Worm (Caenorhabditis elegans) whole organism, young adult: ENCODE results near the gene mat-2.

Experiments
- B0019.2 ChIP-seq: fragments of 200-800 bp; sonication (Bioruptor generic); conservative IDR thresholded peaks from 2 replicates; pipeline ENCODE4 v1.3.6; 2022; ENCODE audit warnings: missing genetic modification reagents, missing genetic modification characterization, missing compliant biosample characterization
- B0261.1 ChIP-seq: sonication (generic microtip); optimal IDR thresholded peaks from 2 replicates; lab custom pipeline; 2016; ENCODE audit warnings: mild to moderate bottlenecking, missing genetic modification characterization, moderate library complexity, missing compliant biosample characterization
- F10E7.11 ChIP-seq: sonication (generic microtip); optimal IDR thresholded peaks from 2 replicates; lab custom pipeline; 2017; ENCODE audit warnings: mild to moderate bottlenecking, missing genetic modification characterization, moderate library complexity, missing compliant biosample characterization
- F33H1.4 ChIP-seq: fragments of 200-800 bp; sonication (Bioruptor generic); IDR thresholded peaks from 2 replicates; pipeline ENCODE4 v1.3.6; 2022; ENCODE audit warnings: missing genetic modification reagents, missing genetic modification characterization, missing compliant biosample characterization
- F39B2.1 ChIP-seq: fragments of 200-800 bp; sonication (Bioruptor generic); IDR thresholded peaks from 2 replicates; pipeline ENCODE4 v1.3.6; 2022; ENCODE audit warnings: missing genetic modification reagents, missing genetic modification characterization, missing compliant biosample characterization
- F49E8.2 ChIP-seq: sonication (generic microtip); optimal IDR thresholded peaks from 3 replicates; lab custom pipeline; 2017; ENCODE audit warnings: missing genetic modification characterization, mild to moderate bottlenecking, missing compliant biosample characterization, antibody characterized with exemption, moderate library complexity; ENCODE audit not compliant: insufficient read depth
- F57C9.4 ChIP-seq: sonication (generic microtip); optimal IDR thresholded peaks from 2 replicates; lab custom pipeline; 2017; ENCODE audit warnings: mild to moderate bottlenecking, missing genetic modification characterization, missing compliant biosample characterization
- K12H6.12 ChIP-seq: fragments of 200-800 bp; sonication (Bioruptor generic); optimal IDR thresholded peaks from 2 replicates; lab custom pipeline; 2018; ENCODE audit warnings: mild to moderate bottlenecking, missing genetic modification characterization, missing compliant biosample characterization
- T07F8.4 ChIP-seq: sonication (generic microtip); optimal IDR thresholded peaks from 2 replicates; lab custom pipeline; 2016; ENCODE audit warnings: mild to moderate bottlenecking, missing genetic modification characterization, moderate library complexity, missing compliant biosample characterization
- Y56A3A.18 ChIP-seq: fragments of 200-800 bp; sonication (Bioruptor generic); IDR thresholded peaks from 2 replicates; pipeline ENCODE4 v1.3.6; 2022; ENCODE audit warnings: missing genetic modification reagents, missing genetic modification characterization, missing compliant biosample characterization
- Y67H2A.10 ChIP-seq: fragments of 200-800 bp; sonication (Bioruptor generic); conservative IDR thresholded peaks from 2 replicates; pipeline ENCODE4 v1.3.6; 2022; ENCODE audit warnings: missing genetic modification reagents, missing genetic modification characterization, missing compliant biosample characterization
- ZK185.1 ChIP-seq: sonication (generic microtip); optimal IDR thresholded peaks from 2 replicates; lab custom pipeline; 2016; ENCODE audit warnings: mild to moderate bottlenecking, missing genetic modification characterization, missing compliant biosample characterization; ENCODE audit not compliant: poor library complexity, severe bottlenecking
- atf-7 ChIP-seq: sonication (generic microtip); optimal IDR thresholded peaks from 2 replicates; lab custom pipeline; 2017; ENCODE audit warnings: mild to moderate bottlenecking, missing genetic modification characterization, missing compliant biosample characterization
- attf-3 ChIP-seq: fragments of 200-800 bp; sonication (Bioruptor generic); conservative IDR thresholded peaks from 2 replicates; pipeline ENCODE4 v1.3.6; 2022; ENCODE audit warnings: missing genetic modification reagents, missing genetic modification characterization, missing compliant biosample characterization
- cebp-1 ChIP-seq, 2 experiments: fragments of 200-800 bp in 1 of 2; sonication (Bioruptor generic) in 1 of 2; sonication (generic microtip) in 1 of 2; IDR thresholded peaks in 1 of 2; optimal IDR thresholded peaks in 1 of 2; 2 replicates each; pipeline versions ENCODE4 v1.3.6 to Lab custom; 2017 to 2022; ENCODE audit warnings: missing compliant biosample characterization in 2 of 2, missing genetic modification characterization in 2 of 2, mild to moderate bottlenecking in 1 of 2, missing genetic modification reagents in 1 of 2, moderate library complexity in 1 of 2
- ceh-27 ChIP-seq: fragments of 200-800 bp; sonication (Bioruptor generic); optimal IDR thresholded peaks from 2 replicates; lab custom pipeline; 2018; ENCODE audit warnings: mild to moderate bottlenecking, missing genetic modification characterization, moderate library complexity, missing compliant biosample characterization
- dox-1 ChIP-seq: fragments of 200-800 bp; sonication (Bioruptor generic); IDR thresholded peaks from 2 replicates; pipeline ENCODE4 v1.3.6; 2022; ENCODE audit warnings: missing genetic modification reagents, missing genetic modification characterization, missing compliant biosample characterization
- egrh-3 ChIP-seq: fragments of 200-800 bp; sonication (Bioruptor generic); IDR thresholded peaks from 2 replicates; pipeline ENCODE4 v1.3.6; 2022; ENCODE audit warnings: missing genetic modification reagents, missing genetic modification characterization, missing compliant biosample characterization
- fkh-3 ChIP-seq: sonication (generic microtip); optimal IDR thresholded peaks from 2 replicates; lab custom pipeline; 2016; ENCODE audit warnings: mild to moderate bottlenecking, missing genetic modification characterization, missing compliant biosample characterization
- him-1 ChIP-seq: sonication (generic microtip); optimal IDR thresholded peaks from 2 replicates; lab custom pipeline; 2016; ENCODE audit warnings: missing genotype, missing genetic modification reagents, missing genetic modification characterization, missing compliant biosample characterization
- hlh-12 ChIP-seq: sonication (generic microtip); optimal IDR thresholded peaks from 2 replicates; lab custom pipeline; 2016; ENCODE audit warnings: missing genetic modification characterization, missing compliant biosample characterization
- hsf-1 ChIP-seq: fragments of 200-800 bp; sonication (Bioruptor generic); IDR thresholded peaks from 2 replicates; pipeline ENCODE4 v1.3.6; 2022; ENCODE audit warnings: missing genetic modification reagents, missing genetic modification characterization, missing compliant biosample characterization
- lag-1 ChIP-seq: fragments of 200-800 bp; sonication (Bioruptor generic); IDR thresholded peaks from 2 replicates; pipeline ENCODE4 v1.3.6; 2022; ENCODE audit warnings: missing genetic modification reagents, missing genetic modification characterization, missing compliant biosample characterization
- let-607 ChIP-seq, 2 experiments: fragments of 200-800 bp in 1 of 2; sonication (Bioruptor generic) in 1 of 2; sonication (generic microtip) in 1 of 2; optimal IDR thresholded peaks; 2 replicates each; lab custom pipeline; 2016 to 2018; ENCODE audit warnings: mild to moderate bottlenecking in 2 of 2, missing compliant biosample characterization in 2 of 2, missing genetic modification characterization in 2 of 2, moderate library complexity in 2 of 2, missing genotype in 1 of 2
- lir-1 ChIP-seq: fragments of 200-800 bp; sonication (Bioruptor generic); conservative IDR thresholded peaks from 2 replicates; pipeline ENCODE4 v1.3.6; 2022; ENCODE audit warnings: missing genetic modification reagents, missing genetic modification characterization, missing compliant biosample characterization
- lsl-1 ChIP-seq: fragments of 200-800 bp; sonication (Bioruptor generic); optimal IDR thresholded peaks from 2 replicates; lab custom pipeline; 2018; ENCODE audit warnings: mild to moderate bottlenecking, missing genetic modification characterization, moderate library complexity, missing compliant biosample characterization
- lsy-27 ChIP-seq: sonication (generic microtip); optimal IDR thresholded peaks from 2 replicates; lab custom pipeline; 2017; ENCODE audit warnings: missing genetic modification characterization, mild to moderate bottlenecking, missing compliant biosample characterization, antibody characterized with exemption, missing genotype, borderline replicate concordance; ENCODE audit not compliant: insufficient read depth
- madf-3 ChIP-seq: fragments of 200-800 bp; sonication (Bioruptor generic); IDR thresholded peaks from 2 replicates; pipeline ENCODE4 v1.3.6; 2022; ENCODE audit warnings: missing genetic modification reagents, missing genetic modification characterization, missing compliant biosample characterization
- madf-6 ChIP-seq: fragments of 200-800 bp; sonication (Bioruptor generic); IDR thresholded peaks from 2 replicates; pipeline ENCODE4 v1.3.6; 2022; ENCODE audit warnings: missing genetic modification reagents, missing genetic modification characterization, missing compliant biosample characterization
- mcd-1 ChIP-seq: fragments of 200-800 bp; sonication (Bioruptor generic); IDR thresholded peaks from 2 replicates; pipeline ENCODE4 v1.3.6; 2022; ENCODE audit warnings: missing genetic modification reagents, missing genetic modification characterization, missing compliant biosample characterization
- nfya-1 ChIP-seq: sonication (generic microtip); optimal IDR thresholded peaks from 2 replicates; lab custom pipeline; 2017; ENCODE audit warnings: antibody characterized with exemption, missing compliant biosample characterization, missing genetic modification characterization, borderline replicate concordance; ENCODE audit not compliant: insufficient read depth
- nfya-2 ChIP-seq: fragments of 200-800 bp; sonication (Bioruptor generic); IDR thresholded peaks from 2 replicates; pipeline ENCODE4 v1.3.6; 2022; ENCODE audit warnings: missing genetic modification reagents, missing genetic modification characterization, missing compliant biosample characterization
- nhr-27 ChIP-seq: fragments of 200-800 bp; sonication (Bioruptor generic); optimal IDR thresholded peaks from 2 replicates; lab custom pipeline; 2018; ENCODE audit warnings: mild to moderate bottlenecking, missing genetic modification characterization, moderate library complexity, missing compliant biosample characterization
- nhr-80 ChIP-seq: sonication (generic microtip); optimal IDR thresholded peaks from 2 replicates; lab custom pipeline; 2016; ENCODE audit warnings: missing genetic modification characterization, missing compliant biosample characterization
- rcor-1 ChIP-seq: fragments of 200-800 bp; sonication (Bioruptor generic); IDR thresholded peaks from 2 replicates; pipeline ENCODE4 v1.3.6; 2022; ENCODE audit warnings: missing genetic modification reagents, missing genetic modification characterization, missing compliant biosample characterization
- repo-1 ChIP-seq: sonication (generic microtip); optimal IDR thresholded peaks from 2 replicates; lab custom pipeline; 2017; ENCODE audit warnings: mild to moderate bottlenecking, missing genetic modification characterization, missing compliant biosample characterization
- rpc-1 ChIP-seq, 2 experiments: fragments of 150-350 bp in 1 of 2; sonication (generic microtip) in 1 of 2; optimal IDR thresholded peaks; 2 replicates each; lab custom pipeline; 2014 to 2018; ENCODE audit warnings: missing biosample characterization in 1 of 2, missing genetic modification characterization in 1 of 2, missing genetic modification reagents in 1 of 2, missing genotype in 1 of 2
- snpc-1.1 ChIP-seq: sonication (generic microtip); optimal IDR thresholded peaks from 2 replicates; lab custom pipeline; 2017; ENCODE audit warnings: missing genetic modification characterization, mild to moderate bottlenecking, missing compliant biosample characterization, antibody characterized with exemption, moderate library complexity, missing genotype, missing genetic modification reagents; ENCODE audit not compliant: insufficient read depth
- snpc-4 ChIP-seq, 5 experiments: fragments of 150-350 bp in 1 of 5; sonication (generic microtip) in 4 of 5; optimal IDR thresholded peaks; 2 replicates each; lab custom pipeline; 2014 to 2018; ENCODE audit warnings: missing genetic modification characterization in 5 of 5, missing biosample characterization in 3 of 5, antibody characterized with exemption in 2 of 5, mild to moderate bottlenecking in 2 of 5, missing compliant biosample characterization in 2 of 5, missing genotype in 2 of 5, moderate library complexity in 2 of 5, missing genetic modification reagents in 1 of 5
- tbx-9 ChIP-seq: sonication (generic microtip); optimal IDR thresholded peaks from 2 replicates; lab custom pipeline; 2016; ENCODE audit warnings: borderline replicate concordance, missing genetic modification characterization, inconsistent platforms, missing compliant biosample characterization
- unc-130 ChIP-seq: sonication (generic microtip); optimal IDR thresholded peaks from 2 replicates; lab custom pipeline; 2016; ENCODE audit warnings: missing genetic modification reagents, missing genetic modification characterization, missing compliant biosample characterization
- xnd-1 ChIP-seq: sonication (generic microtip); optimal IDR thresholded peaks from 2 replicates; lab custom pipeline; 2016; ENCODE audit warnings: missing genotype, missing genetic modification reagents, missing genetic modification characterization, missing compliant biosample characterization
- zim-3 ChIP-seq: sonication (generic microtip); optimal IDR thresholded peaks from 2 replicates; lab custom pipeline; 2017; ENCODE audit warnings: mild to moderate bottlenecking, missing genetic modification characterization, moderate library complexity, missing compliant biosample characterization
- ztf-25 ChIP-seq: fragments of 200-800 bp; sonication (Bioruptor generic); IDR thresholded peaks from 2 replicates; pipeline ENCODE4 v1.3.6; 2022; ENCODE audit warnings: missing genetic modification reagents, missing genetic modification characterization, missing compliant biosample characterization

Gene mat-2

ce11 chrII:11126312-11127000, 13.9 kb downstream of the mat-2 start, which contains the start of the genes rps-9 and lsm-1 (continued):
- TF ChIP-seq ztf-25 (no peak), Y56A3A.18 (GFP tag; lab: Robert Waterston, UW) (no peak), let-607 (tag; optimal IDR thresholded peaks at IDR 0.05; lab: Kevin White, UChicago) (no peak), ZK185.1 (tag; lab: Kevin White, UChicago) (peak; percentile 41), madf-3 (GFP tag; lab: Robert Waterston, UW) (0 out of 2 replicates have a peak, but pooled peaks have one; percentile 28), snpc-1.1 (tag; lab: Kevin White, UChicago) (peak; percentile 8), atf-7 (tag; lab: Kevin White, UChicago) (no peak), Y67H2A.10 (GFP tag; lab: Robert Waterston, UW) (no peak), mcd-1 (GFP tag; lab: Robert Waterston, UW) (peak; percentile 69), B0019.2 (GFP tag; lab: Robert Waterston, UW) (no peak), F57C9.4 (tag; lab: Kevin White, UChicago) (no peak), dox-1 (GFP tag; lab: Robert Waterston, UW) (peak; percentile 57; the same call in 1 of the 2 replicates), xnd-1 (tag; lab: Kevin White, UChicago) (no peak), hlh-12 (tag; lab: Kevin White, UChicago) (no peak), F10E7.11 (tag; lab: Kevin White, UChicago) (no peak), lsy-27 (no peak), lir-1 (GFP tag; lab: Robert Waterston, UW) (no peak), K12H6.12 (tag; lab: Kevin White, UChicago) (no peak), repo-1 (tag; lab: Kevin White, UChicago) (no peak), B0261.1 (tag; lab: Kevin White, UChicago) (no peak), him-1 (tag; lab: Kevin White, UChicago) (no peak), snpc-4 (GFP tag; optimal IDR thresholded peaks at IDR 0.05; lab: Kevin White, UChicago) (no peak), snpc-4 (tag; optimal IDR thresholded peaks at IDR 0.05; lab: Kevin White, UChicago) (peak in 2 of 4 experiments; percentile 39 to 46), F39B2.1 (no peak), zim-3 (tag; lab: Kevin White, UChicago) (no peak), rpc-1 (optimal IDR thresholded peaks at IDR 0.05; lab: Kevin White, UChicago) (no peak), rpc-1 (tag; optimal IDR thresholded peaks at IDR 0.05; lab: Kevin White, UChicago) (no peak), tbx-9 (tag; lab: Kevin White, UChicago) (no peak), attf-3 (GFP tag; lab: Robert Waterston, UW) (no peak), hsf-1 (GFP tag; lab: Robert Waterston, UW) (no peak), unc-130 (GFP tag; lab: Kevin White, UChicago) (no peak), nfya-2 (GFP tag; lab: Robert Waterston, UW) (no peak), madf-6 (peak; percentile 65), ceh-27 (GFP tag; lab: Kevin White, UChicago) (no peak), fkh-3 (no peak), cebp-1 (GFP tag; IDR thresholded peaks at IDR 0.05; lab: Robert Waterston, UW) (no peak), cebp-1 (tag; optimal IDR thresholded peaks at IDR 0.05; lab: Kevin White, UChicago) (peak; percentile 11), F33H1.4 (GFP tag; lab: Robert Waterston, UW) (peak; percentile 94), egrh-3 (GFP tag; lab: Robert Waterston, UW) (no peak), rcor-1 (GFP tag; lab: Robert Waterston, UW) (0 out of 2 replicates have a peak, but pooled peaks have one; percentile 16), nhr-27 (tag; lab: Kevin White, UChicago) (no peak), lag-1 (no peak), nfya-1 (tag; lab: Kevin White, UChicago) (no peak), F49E8.2 (peak; percentile 33), lsl-1 (GFP tag; lab: Kevin White, UChicago) (peak; percentile 85), T07F8.4 (no peak), nhr-80 (tag; lab: Kevin White, UChicago) (no peak)
